Worm (Caenorhabditis elegans): Measurements from ENCODE around the gene ttc-4.

- TF ChIP-seq tab-1 (GFP tag; IDR thresholded peaks at IDR 0.05) (no peak), ztf-23 (GFP tag; IDR thresholded peaks at IDR 0.05) (no peak), med-1 (GFP tag; optimal IDR thresholded peaks at IDR 0.05; ENCODE audit: insufficient read depth) (no peak), flt-1 (GFP tag; IDR thresholded peaks at IDR 0.05) (no peak)
Observed at ce11 chrII:5572082-5572746, 22.3 kb upstream of the ttc-4 start.
